Worm (Caenorhabditis elegans) whole organism, young adult: Measurements from ENCODE around the gene erh-2.

ENCODE experiments used
- F37B4.10 ChIP-seq: fragments of 200-800 bp; sonication (Bioruptor generic); IDR thresholded peaks from 2 replicates; pipeline ENCODE4 v1.3.6; 2022; ENCODE audit warnings: missing genetic modification characterization, missing compliant biosample characterization
- Y56A3A.18 ChIP-seq: fragments of 200-800 bp; sonication (Bioruptor generic); IDR thresholded peaks from 2 replicates; pipeline ENCODE4 v1.3.6; 2022; ENCODE audit warnings: missing genetic modification reagents, missing genetic modification characterization, missing compliant biosample characterization
- ama-1 ChIP-seq, 3 experiments: fragments of 150-350 bp in 1 of 3; sonication (generic microtip) in 2 of 3; optimal IDR thresholded peaks; 2 replicates each; lab custom pipeline; 2014 to 2018; ENCODE audit warnings: missing biosample characterization in 2 of 3, missing genetic modification characterization in 2 of 3, missing genetic modification reagents in 2 of 3
- cebp-1 ChIP-seq, 2 experiments: fragments of 200-800 bp in 1 of 2; sonication (Bioruptor generic) in 1 of 2; sonication (generic microtip) in 1 of 2; IDR thresholded peaks in 1 of 2; optimal IDR thresholded peaks in 1 of 2; 2 replicates each; pipeline versions ENCODE4 v1.3.6 to Lab custom; 2017 to 2022; ENCODE audit warnings: missing compliant biosample characterization in 2 of 2, missing genetic modification characterization in 2 of 2, mild to moderate bottlenecking in 1 of 2, missing genetic modification reagents in 1 of 2, moderate library complexity in 1 of 2
- ceh-27 ChIP-seq: fragments of 200-800 bp; sonication (Bioruptor generic); optimal IDR thresholded peaks from 2 replicates; lab custom pipeline; 2018; ENCODE audit warnings: mild to moderate bottlenecking, missing genetic modification characterization, moderate library complexity, missing compliant biosample characterization
- ceh-58 ChIP-seq: fragments of 200-800 bp; sonication (Bioruptor generic); IDR thresholded peaks from 2 replicates; pipeline ENCODE4 v1.3.6; 2022; ENCODE audit warnings: missing genetic modification characterization, missing compliant biosample characterization
- hmg-1.2 ChIP-seq: fragments of 200-800 bp; sonication (Bioruptor generic); IDR thresholded peaks from 2 replicates; pipeline ENCODE4 v1.3.6; 2022; ENCODE audit warnings: missing genetic modification reagents, missing genetic modification characterization, missing compliant biosample characterization
- mes-4 ChIP-seq: sonication (generic microtip); optimal IDR thresholded peaks from 2 replicates; lab custom pipeline; 2016; ENCODE audit warnings: missing genotype, missing genetic modification characterization, missing compliant biosample characterization
- nfya-2 ChIP-seq: fragments of 200-800 bp; sonication (Bioruptor generic); IDR thresholded peaks from 2 replicates; pipeline ENCODE4 v1.3.6; 2022; ENCODE audit warnings: missing genetic modification reagents, missing genetic modification characterization, missing compliant biosample characterization
- pha-4 ChIP-seq: fragments of 150-350 bp; sonication (generic microtip); optimal IDR thresholded peaks from 2 replicates; lab custom pipeline; 2014; ENCODE audit warnings: missing biosample characterization, missing genetic modification reagents, missing genetic modification characterization
- tbp1 ChIP-seq: fragments of 200-800 bp; sonication (Bioruptor generic); optimal IDR thresholded peaks from 2 replicates; lab custom pipeline; 2018; ENCODE audit warnings: mild to moderate bottlenecking, missing genetic modification characterization, missing compliant biosample characterization
- unc-62 ChIP-seq: fragments of 150-350 bp; optimal IDR thresholded peaks from 2 replicates; lab custom pipeline; 2014; ENCODE audit warnings: missing biosample characterization, missing genetic modification reagents, missing genetic modification characterization

- no peak for TF ChIP-seq unc-62 (GFP tag; lab: Kevin White, UChicago)
- TF ChIP-seq ceh-58 (GFP tag; lab: Robert Waterston, UW): no peak
- no peak for TF ChIP-seq F37B4.10
- TF ChIP-seq hmg-1.2 (GFP tag; lab: Robert Waterston, UW): no peak
- TF ChIP-seq Y56A3A.18 (GFP tag; lab: Robert Waterston, UW): no peak
- no peak for TF ChIP-seq tbp1 (GFP tag; lab: Kevin White, UChicago)
- no peak for TF ChIP-seq mes-4 (tag; lab: Kevin White, UChicago)
- no peak for TF ChIP-seq nfya-2
- no peak for TF ChIP-seq ama-1 (optimal IDR thresholded peaks at IDR 0.05; lab: Kevin White, UChicago)
- TF ChIP-seq ama-1 (GFP tag; optimal IDR thresholded peaks at IDR 0.05; lab: Kevin White, UChicago): no peak
- TF ChIP-seq ceh-27: no peak
- TF ChIP-seq cebp-1 (GFP tag; IDR thresholded peaks at IDR 0.05; lab: Robert Waterston, UW): no peak
- no peak for TF ChIP-seq cebp-1 (tag; optimal IDR thresholded peaks at IDR 0.05; lab: Kevin White, UChicago)
- no peak for TF ChIP-seq pha-4 (tag; lab: Kevin White, UChicago)
These were observed 8.3 kb downstream of the erh-2 start for ce11 chrIII:4601286-4601685.
